Worm (Caenorhabditis elegans) whole organism, young adult: Measurements from ENCODE around the gene F38G1.3.

Source experiments
- B0336.3 ChIP-seq: fragments of 200-800 bp; sonication (Bioruptor generic); IDR thresholded peaks from 2 replicates; pipeline ENCODE4 v1.3.6; 2022; ENCODE audit warnings: missing genetic modification characterization, missing compliant biosample characterization
- C17E4.6 ChIP-seq: fragments of 200-800 bp; sonication (Bioruptor generic); IDR thresholded peaks from 2 replicates; pipeline ENCODE4 v1.3.6; 2022; ENCODE audit warnings: missing genetic modification reagents, missing genetic modification characterization, missing compliant biosample characterization
- F10E7.11 ChIP-seq: sonication (generic microtip); optimal IDR thresholded peaks from 2 replicates; lab custom pipeline; 2017; ENCODE audit warnings: mild to moderate bottlenecking, missing genetic modification characterization, moderate library complexity, missing compliant biosample characterization
- F23B12.7 ChIP-seq: sonication (generic microtip); optimal IDR thresholded peaks from 2 replicates; lab custom pipeline; 2017; ENCODE audit warnings: missing genetic modification characterization, mild to moderate bottlenecking, missing compliant biosample characterization, antibody characterized with exemption, moderate library complexity; ENCODE audit not compliant: insufficient read depth
- F37B4.10 ChIP-seq: fragments of 200-800 bp; sonication (Bioruptor generic); IDR thresholded peaks from 2 replicates; pipeline ENCODE4 v1.3.6; 2022; ENCODE audit warnings: missing genetic modification characterization, missing compliant biosample characterization
- F52B5.7 ChIP-seq: sonication (generic microtip); optimal IDR thresholded peaks from 2 replicates; lab custom pipeline; 2016; ENCODE audit warnings: mild to moderate bottlenecking, missing genetic modification characterization, missing compliant biosample characterization
- T07F8.4 ChIP-seq: sonication (generic microtip); optimal IDR thresholded peaks from 2 replicates; lab custom pipeline; 2016; ENCODE audit warnings: mild to moderate bottlenecking, missing genetic modification characterization, moderate library complexity, missing compliant biosample characterization
- Y53F4B.3 ChIP-seq: fragments of 200-800 bp; sonication (Bioruptor generic); IDR thresholded peaks from 2 replicates; pipeline ENCODE4 v1.3.6; 2022; ENCODE audit warnings: missing genetic modification reagents, missing genetic modification characterization, missing compliant biosample characterization
- atf-7 ChIP-seq: sonication (generic microtip); optimal IDR thresholded peaks from 2 replicates; lab custom pipeline; 2017; ENCODE audit warnings: mild to moderate bottlenecking, missing genetic modification characterization, missing compliant biosample characterization
- athp-1 ChIP-seq: sonication (generic microtip); optimal IDR thresholded peaks from 2 replicates; lab custom pipeline; 2017; ENCODE audit warnings: mild to moderate bottlenecking, missing genetic modification characterization, missing compliant biosample characterization
- attf-6 ChIP-seq: fragments of 200-800 bp; sonication (Bioruptor generic); IDR thresholded peaks from 2 replicates; pipeline ENCODE4 v1.3.6; 2022; ENCODE audit warnings: missing genetic modification reagents, missing genetic modification characterization, missing compliant biosample characterization
- bed-2 ChIP-seq: fragments of 200-800 bp; sonication (Bioruptor generic); IDR thresholded peaks from 2 replicates; pipeline ENCODE4 v1.3.6; 2022; ENCODE audit warnings: missing genetic modification reagents, missing genetic modification characterization, missing compliant biosample characterization
- cebp-2 ChIP-seq: fragments of 200-800 bp; sonication (Bioruptor generic); IDR thresholded peaks from 2 replicates; pipeline ENCODE4 v1.3.6; 2022; ENCODE audit warnings: missing genetic modification characterization, missing compliant biosample characterization
- ceh-27 ChIP-seq: fragments of 200-800 bp; sonication (Bioruptor generic); optimal IDR thresholded peaks from 2 replicates; lab custom pipeline; 2018; ENCODE audit warnings: mild to moderate bottlenecking, missing genetic modification characterization, moderate library complexity, missing compliant biosample characterization
- ceh-40 ChIP-seq: fragments of 200-800 bp; sonication (Bioruptor generic); IDR thresholded peaks from 2 replicates; pipeline ENCODE4 v1.3.6; 2022; ENCODE audit warnings: missing genetic modification characterization, missing compliant biosample characterization
- ceh-91 ChIP-seq: fragments of 200-800 bp; sonication (Bioruptor generic); IDR thresholded peaks from 2 replicates; pipeline ENCODE4 v1.3.6; 2022; ENCODE audit warnings: missing genetic modification reagents, missing genetic modification characterization, missing compliant biosample characterization
- chd-7 ChIP-seq: sonication (generic microtip); optimal IDR thresholded peaks from 2 replicates; lab custom pipeline; 2016; ENCODE audit warnings: mild to moderate bottlenecking, missing genetic modification characterization, moderate library complexity, missing compliant biosample characterization
- die-1 ChIP-seq: sonication (generic microtip); optimal IDR thresholded peaks from 2 replicates; lab custom pipeline; 2016; ENCODE audit warnings: missing genotype, mild to moderate bottlenecking, missing genetic modification characterization, missing compliant biosample characterization
- egl-18 ChIP-seq: fragments of 200-800 bp; sonication (Bioruptor generic); IDR thresholded peaks from 2 replicates; pipeline ENCODE4 v1.3.6; 2022; ENCODE audit warnings: missing genetic modification reagents, missing genetic modification characterization, missing compliant biosample characterization
- egl-44 ChIP-seq: fragments of 200-800 bp; sonication (Bioruptor generic); IDR thresholded peaks from 2 replicates; pipeline ENCODE4 v1.3.6; 2022; ENCODE audit warnings: missing genetic modification reagents, missing genetic modification characterization, missing compliant biosample characterization
- egrh-3 ChIP-seq: fragments of 200-800 bp; sonication (Bioruptor generic); IDR thresholded peaks from 2 replicates; pipeline ENCODE4 v1.3.6; 2022; ENCODE audit warnings: missing genetic modification reagents, missing genetic modification characterization, missing compliant biosample characterization
- ekl-4 ChIP-seq: fragments of 200-800 bp; sonication (Bioruptor generic); IDR thresholded peaks from 2 replicates; pipeline ENCODE4 v1.3.6; 2022; ENCODE audit warnings: missing genetic modification reagents, missing genetic modification characterization, missing compliant biosample characterization
- ets-4 ChIP-seq: fragments of 200-800 bp; sonication (Bioruptor generic); optimal IDR thresholded peaks from 2 replicates; lab custom pipeline; 2018; ENCODE audit warnings: mild to moderate bottlenecking, missing genetic modification characterization, missing compliant biosample characterization
- gei-17 ChIP-seq: fragments of 200-800 bp; sonication (Bioruptor generic); optimal IDR thresholded peaks from 2 replicates; lab custom pipeline; 2018; ENCODE audit warnings: mild to moderate bottlenecking, missing genetic modification characterization, missing compliant biosample characterization
- him-1 ChIP-seq: sonication (generic microtip); optimal IDR thresholded peaks from 2 replicates; lab custom pipeline; 2016; ENCODE audit warnings: missing genotype, missing genetic modification reagents, missing genetic modification characterization, missing compliant biosample characterization
- hmg-1.2 ChIP-seq: fragments of 200-800 bp; sonication (Bioruptor generic); IDR thresholded peaks from 2 replicates; pipeline ENCODE4 v1.3.6; 2022; ENCODE audit warnings: missing genetic modification reagents, missing genetic modification characterization, missing compliant biosample characterization
- hsf-1 ChIP-seq: fragments of 200-800 bp; sonication (Bioruptor generic); IDR thresholded peaks from 2 replicates; pipeline ENCODE4 v1.3.6; 2022; ENCODE audit warnings: missing genetic modification reagents, missing genetic modification characterization, missing compliant biosample characterization
- let-526 ChIP-seq: fragments of 200-800 bp; sonication (Bioruptor generic); IDR thresholded peaks from 2 replicates; pipeline ENCODE4 v1.3.6; 2022; ENCODE audit warnings: missing genetic modification reagents, missing genetic modification characterization, missing compliant biosample characterization
- let-607 ChIP-seq, 2 experiments: fragments of 200-800 bp in 1 of 2; sonication (Bioruptor generic) in 1 of 2; sonication (generic microtip) in 1 of 2; optimal IDR thresholded peaks; 2 replicates each; lab custom pipeline; 2016 to 2018; ENCODE audit warnings: mild to moderate bottlenecking in 2 of 2, missing compliant biosample characterization in 2 of 2, missing genetic modification characterization in 2 of 2, moderate library complexity in 2 of 2, missing genotype in 1 of 2
- lin-40 ChIP-seq: sonication (generic microtip); optimal IDR thresholded peaks from 2 replicates; lab custom pipeline; 2016; ENCODE audit warnings: missing genetic modification characterization, mild to moderate bottlenecking, missing compliant biosample characterization, missing genotype, missing genetic modification reagents
- lin-54 ChIP-seq: fragments of 200-800 bp; sonication (Bioruptor generic); optimal IDR thresholded peaks from 2 replicates; lab custom pipeline; 2018; ENCODE audit warnings: mild to moderate bottlenecking, missing genetic modification characterization, missing compliant biosample characterization
- lir-1 ChIP-seq: fragments of 200-800 bp; sonication (Bioruptor generic); conservative IDR thresholded peaks from 2 replicates; pipeline ENCODE4 v1.3.6; 2022; ENCODE audit warnings: missing genetic modification reagents, missing genetic modification characterization, missing compliant biosample characterization
- lsl-1 ChIP-seq: fragments of 200-800 bp; sonication (Bioruptor generic); optimal IDR thresholded peaks from 2 replicates; lab custom pipeline; 2018; ENCODE audit warnings: mild to moderate bottlenecking, missing genetic modification characterization, moderate library complexity, missing compliant biosample characterization
- mcd-1 ChIP-seq: fragments of 200-800 bp; sonication (Bioruptor generic); IDR thresholded peaks from 2 replicates; pipeline ENCODE4 v1.3.6; 2022; ENCODE audit warnings: missing genetic modification reagents, missing genetic modification characterization, missing compliant biosample characterization
- nfya-1 ChIP-seq: sonication (generic microtip); optimal IDR thresholded peaks from 2 replicates; lab custom pipeline; 2017; ENCODE audit warnings: antibody characterized with exemption, missing compliant biosample characterization, missing genetic modification characterization, borderline replicate concordance; ENCODE audit not compliant: insufficient read depth
- nhr-27 ChIP-seq: fragments of 200-800 bp; sonication (Bioruptor generic); optimal IDR thresholded peaks from 2 replicates; lab custom pipeline; 2018; ENCODE audit warnings: mild to moderate bottlenecking, missing genetic modification characterization, moderate library complexity, missing compliant biosample characterization
- rpc-1 ChIP-seq, 2 experiments: fragments of 150-350 bp in 1 of 2; sonication (generic microtip) in 1 of 2; optimal IDR thresholded peaks; 2 replicates each; lab custom pipeline; 2014 to 2018; ENCODE audit warnings: missing biosample characterization in 1 of 2, missing genetic modification characterization in 1 of 2, missing genetic modification reagents in 1 of 2, missing genotype in 1 of 2
- snpc-1.1 ChIP-seq: sonication (generic microtip); optimal IDR thresholded peaks from 2 replicates; lab custom pipeline; 2017; ENCODE audit warnings: missing genetic modification characterization, mild to moderate bottlenecking, missing compliant biosample characterization, antibody characterized with exemption, moderate library complexity, missing genotype, missing genetic modification reagents; ENCODE audit not compliant: insufficient read depth
- snpc-1.3 ChIP-seq: sonication (generic microtip); optimal IDR thresholded peaks from 2 replicates; lab custom pipeline; 2017; ENCODE audit warnings: missing genetic modification characterization, mild to moderate bottlenecking, missing compliant biosample characterization, antibody characterized with exemption, moderate library complexity, missing genotype, missing genetic modification reagents; ENCODE audit not compliant: insufficient read depth
- snpc-3.4 ChIP-seq: sonication (generic microtip); optimal IDR thresholded peaks from 2 replicates; lab custom pipeline; 2017; ENCODE audit warnings: missing genetic modification characterization, mild to moderate bottlenecking, missing compliant biosample characterization, antibody characterized with exemption, moderate library complexity, missing genotype, missing genetic modification reagents
- sptf-2 ChIP-seq: fragments of 200-800 bp; sonication (Bioruptor generic); optimal IDR thresholded peaks from 2 replicates; lab custom pipeline; 2018; ENCODE audit warnings: mild to moderate bottlenecking, missing genetic modification characterization, missing compliant biosample characterization
- tbp1 ChIP-seq: fragments of 200-800 bp; sonication (Bioruptor generic); optimal IDR thresholded peaks from 2 replicates; lab custom pipeline; 2018; ENCODE audit warnings: mild to moderate bottlenecking, missing genetic modification characterization, missing compliant biosample characterization
- xnd-1 ChIP-seq: sonication (generic microtip); optimal IDR thresholded peaks from 2 replicates; lab custom pipeline; 2016; ENCODE audit warnings: missing genotype, missing genetic modification reagents, missing genetic modification characterization, missing compliant biosample characterization
- ztf-18 ChIP-seq: sonication (generic microtip); optimal IDR thresholded peaks from 2 replicates; lab custom pipeline; 2016; ENCODE audit warnings: missing genotype, mild to moderate bottlenecking, missing genetic modification characterization, missing compliant biosample characterization
- ztf-26 ChIP-seq: sonication (generic microtip); optimal IDR thresholded peaks from 2 replicates; lab custom pipeline; 2017; ENCODE audit warnings: missing genetic modification characterization, missing compliant biosample characterization
- ztf-6 ChIP-seq: fragments of 200-800 bp; sonication (Bioruptor generic); IDR thresholded peaks from 2 replicates; pipeline ENCODE4 v1.3.6; 2022; ENCODE audit warnings: missing genetic modification reagents, missing genetic modification characterization, missing compliant biosample characterization

Gene F38G1.3

ce11 chrX:489635-490105 lies 13.3 kb downstream of the F38G1.3 start, which contains the start of gene egl-17 (continued):
- TF ChIP-seq die-1 (peak; percentile 94), gei-17 (GFP tag; lab: Kevin White, UChicago) (peak; percentile 75), cebp-2 (GFP tag; lab: Robert Waterston, UW) (0 out of 2 replicates have a peak, but pooled peaks have one; percentile 54), chd-7 (peak; percentile 85), ztf-6 (peak; percentile 74; the same call in 1 of the 2 replicates), lsl-1 (GFP tag; lab: Kevin White, UChicago) (peak; percentile 28), F37B4.10 (GFP tag; lab: Robert Waterston, UW) (no peak), Y53F4B.3 (GFP tag; lab: Robert Waterston, UW) (peak; percentile 65; the same call in 1 of the 2 replicates), C17E4.6 (GFP tag; lab: Robert Waterston, UW) (peak; percentile 64; the same call in 1 of the 2 replicates), ceh-27 (GFP tag; lab: Kevin White, UChicago) (peak; percentile 86), xnd-1 (tag; lab: Kevin White, UChicago) (no peak), ztf-26 (peak; percentile 82), tbp1 (peak; percentile 95), atf-7 (tag; lab: Kevin White, UChicago) (peak; percentile 69), egl-44 (GFP tag; lab: Robert Waterston, UW) (peak; percentile 88), F52B5.7 (tag; lab: Kevin White, UChicago) (peak; percentile 86), T07F8.4 (peak; percentile 77), let-526 (0 out of 2 replicates have a peak, but pooled peaks have one; percentile 15), F23B12.7 (peak; percentile 78), hmg-1.2 (GFP tag; lab: Robert Waterston, UW) (peak; percentile 86), ceh-91 (GFP tag; lab: Robert Waterston, UW) (peak; percentile 54), ets-4 (peak; percentile 75), nfya-1 (tag; lab: Kevin White, UChicago) (no peak), athp-1 (tag; lab: Kevin White, UChicago) (peak; percentile 87), him-1 (tag; lab: Kevin White, UChicago) (peak; percentile 98), ekl-4 (peak; percentile 79; the same call in 1 of the 2 replicates), egrh-3 (no peak), ceh-40 (GFP tag; lab: Robert Waterston, UW) (peak; percentile 88), B0336.3 (peak; percentile 84), lir-1 (GFP tag; lab: Robert Waterston, UW) (peak; percentile 68), snpc-3.4 (tag; lab: Kevin White, UChicago) (peak; percentile 73), nhr-27 (tag; lab: Kevin White, UChicago) (peak; percentile 90), snpc-1.3 (peak; percentile 91), egl-18 (GFP tag; lab: Robert Waterston, UW) (peak; percentile 75; the same call in 1 of the 2 replicates), lin-40 (tag; lab: Kevin White, UChicago) (peak; percentile 83), bed-2 (0 out of 2 replicates have a peak, but pooled peaks have one; percentile 71), F10E7.11 (peak; percentile 28), attf-6 (GFP tag; lab: Robert Waterston, UW) (0 out of 2 replicates have a peak, but pooled peaks have one; percentile 19), sptf-2 (GFP tag; lab: Kevin White, UChicago) (peak; percentile 78), let-607 (tag; optimal IDR thresholded peaks at IDR 0.05; lab: Kevin White, UChicago) (peak; percentile 64 to 69), snpc-1.1 (tag; lab: Kevin White, UChicago) (peak; percentile 75), mcd-1 (GFP tag; lab: Robert Waterston, UW) (peak; percentile 68), hsf-1 (GFP tag; lab: Robert Waterston, UW) (peak; percentile 42; the same call in 1 of the 2 replicates), rpc-1 (optimal IDR thresholded peaks at IDR 0.05; lab: Kevin White, UChicago) (peak; percentile 98), rpc-1 (tag; optimal IDR thresholded peaks at IDR 0.05; lab: Kevin White, UChicago) (peak; percentile 99), ztf-18 (tag; lab: Kevin White, UChicago) (peak; percentile 72), lin-54 (GFP tag; lab: Kevin White, UChicago) (peak; percentile 65)
